Fruit fly (Drosophila melanogaster): Measurements from ENCODE around the gene Spag1.

Spag1 gene

dm6 chr3R:26908750-26909149 lies 38.9 kb upstream of the Spag1 start (continued):
- TF ChIP-seq pros (GFP tag; optimal IDR thresholded peaks at IDR 0.05) (no peak), shn (GFP tag; optimal IDR thresholded peaks at IDR 0.05) (no peak), CG11456 (GFP tag; IDR thresholded peaks at IDR 0.05) (0 out of 3 replicates have a peak, but pooled peaks have one; percentile 50), Spps (tag; optimal IDR thresholded peaks at IDR 0.05) (no peak), CG4820 (GFP tag; optimal IDR thresholded peaks at IDR 0.05) (no peak), cas (GFP tag; IDR thresholded peaks at IDR 0.05) (no peak), CG15696 (tag; optimal IDR thresholded peaks at IDR 0.05) (peak; percentile 7), z (GFP tag; IDR thresholded peaks at IDR 0.05) (no peak), Scr (GFP tag; IDR thresholded peaks at IDR 0.05; ENCODE audit: partially characterized antibody) (no peak), fu2 (GFP tag; optimal IDR thresholded peaks at IDR 0.05) (no peak), Usf (GFP tag; optimal IDR thresholded peaks at IDR 0.05) (no peak), CG6813 (GFP tag; optimal IDR thresholded peaks at IDR 0.05) (peak; percentile 47), vnd (GFP tag; IDR thresholded peaks at IDR 0.05; ENCODE audit: partially characterized antibody) (no peak), CG15601 (tag; optimal IDR thresholded peaks at IDR 0.05) (peak; percentile 53), MTF-1 (GFP tag; optimal IDR thresholded peaks at IDR 0.05; ENCODE audit: borderline replicate concordance) (peak; percentile 43), CG11504 (tag; optimal IDR thresholded peaks at IDR 0.05) (no peak), CG1024 (GFP tag; IDR thresholded peaks at IDR 0.05) (0 out of 2 replicates have a peak, but pooled peaks have one; percentile 16), CG10565 (GFP tag; optimal IDR thresholded peaks at IDR 0.05) (no peak), sens-2 (GFP tag; IDR thresholded peaks at IDR 0.05) (no peak), gt (GFP tag; IDR thresholded peaks at IDR 0.05) (no peak), al (GFP tag; IDR thresholded peaks at IDR 0.05) (no peak), sug (tag; optimal IDR thresholded peaks at IDR 0.05) (no peak), HLH54F (GFP tag; optimal IDR thresholded peaks at IDR 0.05) (no peak)

dm6 chr3R:26912615-26913014 lies 35.0 kb upstream of the Spag1 start, which contains the start of gene Ets97D:
Gene Ets97D, minus strand, starts transcription at chr3R:26912886.
- TF ChIP-seq scrt (GFP tag; optimal IDR thresholded peaks at IDR 0.05) (peak; percentile 68), MTF-1 (GFP tag; optimal IDR thresholded peaks at IDR 0.05; ENCODE audit: borderline replicate concordance) (no peak), exex (tag; optimal IDR thresholded peaks at IDR 0.05) (no peak), CG15514 (GFP tag; optimal IDR thresholded peaks at IDR 0.05) (peak; percentile 49), MBD-R2 (GFP tag; IDR thresholded peaks at IDR 0.05) (peak; percentile 82), CG13624 (GFP tag; optimal IDR thresholded peaks at IDR 0.05) (no peak), CG18011 (GFP tag; optimal IDR thresholded peaks at IDR 0.05) (no peak), CG10431 (GFP tag; optimal IDR thresholded peaks at IDR 0.05) (no peak), fd3F (GFP tag; optimal IDR thresholded peaks at IDR 0.05) (no peak), CHES-1-like (GFP tag; optimal IDR thresholded peaks at IDR 0.05) (peak; percentile 74), trem (tag; optimal IDR thresholded peaks at IDR 0.05) (peak; percentile 48), CoRest (tag; optimal IDR thresholded peaks at IDR 0.05) (peak; percentile 38), amos (GFP tag; IDR thresholded peaks at IDR 0.05; ENCODE audit: partially characterized antibody) (no peak), CG1603 (tag; optimal IDR thresholded peaks at IDR 0.05) (peak; percentile 83), CG11456 (GFP tag; IDR thresholded peaks at IDR 0.05) (no peak), HmgZ (tag; optimal IDR thresholded peaks at IDR 0.05) (peak; percentile 81), CG4360 (GFP tag; IDR thresholded peaks at IDR 0.05) (0 out of 2 replicates have a peak, but pooled peaks have one; percentile 9), stwl (tag; optimal IDR thresholded peaks at IDR 0.05) (peak; percentile 77), CG15601 (tag; optimal IDR thresholded peaks at IDR 0.05) (peak; percentile 62), CG34422 (GFP tag; IDR thresholded peaks at IDR 0.05) (peak; percentile 40; the same call in 1 of the 3 replicates), Scr (GFP tag; IDR thresholded peaks at IDR 0.05; ENCODE audit: partially characterized antibody) (peak; percentile 19; the same call in 1 of the 2 replicates), CG14710 (tag; optimal IDR thresholded peaks at IDR 0.05) (peak; percentile 63), CG8290 (GFP tag; optimal IDR thresholded peaks at IDR 0.05) (no peak), CG8290 (tag; optimal IDR thresholded peaks at IDR 0.05) (peak in 1 of 2 experiments; percentile 68), Mes4 (GFP tag; optimal IDR thresholded peaks at IDR 0.05) (no peak), Hmx (GFP tag; optimal IDR thresholded peaks at IDR 0.05) (no peak), NC2β (GFP tag; optimal IDR thresholded peaks at IDR 0.05) (peak; percentile 37), CG34224 (GFP tag; IDR thresholded peaks at IDR 0.05; ENCODE audit: partially characterized antibody) (peak; percentile 36; the same call in 2 of the 3 replicates), CG12659 (GFP tag; optimal IDR thresholded peaks at IDR 0.05) (peak; percentile 43), cwo (GFP tag; optimal IDR thresholded peaks at IDR 0.05) (no peak)
